Fruit fly (Drosophila melanogaster) whole organism, embryonic: ENCODE data around the gene velo.

ENCODE experiments used
- CG11723 ChIP-seq: fragments of 200-800 bp; sonication (Bioruptor generic); optimal IDR thresholded peaks from 2 replicates; lab custom pipeline; 2017; ENCODE audit warnings: missing biosample characterization, mild to moderate bottlenecking, missing genetic modification characterization
- CG12299 ChIP-seq: fragments of 200-800 bp; sonication (Bioruptor generic); optimal IDR thresholded peaks from 2 replicates; lab custom pipeline; 2018; ENCODE audit warnings: missing biosample characterization, mild to moderate bottlenecking, missing genetic modification characterization
- CG12391 ChIP-seq: fragments of 200-800 bp; sonication (Bioruptor generic); optimal IDR thresholded peaks from 3 replicates; lab custom pipeline; 2018; ENCODE audit warnings: missing biosample characterization, mild to moderate bottlenecking, missing genetic modification characterization, moderate library complexity
- CG12744 ChIP-seq: fragments of 200-800 bp; sonication (Bioruptor generic); optimal IDR thresholded peaks from 2 replicates; lab custom pipeline; 2016; ENCODE audit warnings: missing biosample characterization, missing genetic modification characterization
- CG13287 ChIP-seq: fragments of 200-800 bp; sonication (Bioruptor generic); IDR thresholded peaks from 2 replicates; pipeline ENCODE4 v1.3.6; 2022; ENCODE audit warnings: missing biosample characterization, missing genetic modification characterization; ENCODE audit not compliant: partially characterized antibody
- CG13424 ChIP-seq: fragments of 200-800 bp; sonication (Bioruptor generic); optimal IDR thresholded peaks from 2 replicates; lab custom pipeline; 2019; ENCODE audit warnings: missing biosample characterization, mild to moderate bottlenecking, missing genetic modification characterization, moderate library complexity
- CG13624 ChIP-seq: fragments of 200-800 bp; sonication (Bioruptor generic); optimal IDR thresholded peaks from 2 replicates; lab custom pipeline; 2016; ENCODE audit warnings: missing biosample characterization, missing genetic modification characterization
- CG15011 ChIP-seq: fragments of 200-800 bp; sonication (Bioruptor generic); optimal IDR thresholded peaks from 3 replicates; lab custom pipeline; 2018; ENCODE audit warnings: missing biosample characterization, mild to moderate bottlenecking, missing genetic modification characterization
- CG15514 ChIP-seq: fragments of 200-800 bp; sonication (Bioruptor generic); optimal IDR thresholded peaks from 3 replicates; lab custom pipeline; 2017; ENCODE audit warnings: missing biosample characterization, missing genetic modification characterization, mild to moderate bottlenecking, moderate library complexity, missing genetic modification reagents
- CG1603 ChIP-seq: fragments of 200-800 bp; sonication (Bioruptor generic); optimal IDR thresholded peaks from 2 replicates; lab custom pipeline; 2019; ENCODE audit warnings: missing biosample characterization, mild to moderate bottlenecking, missing genetic modification characterization, moderate library complexity
- CG17829 ChIP-seq: fragments of 200-800 bp; optimal IDR thresholded peaks from 2 replicates; lab custom pipeline; 2019; ENCODE audit warnings: missing biosample characterization, mild to moderate bottlenecking, missing genetic modification characterization, moderate library complexity
- CG17912 ChIP-seq: fragments of 200-800 bp; sonication (Bioruptor generic); optimal IDR thresholded peaks from 2 replicates; lab custom pipeline; 2018; ENCODE audit warnings: missing biosample characterization, mild to moderate bottlenecking, missing genetic modification characterization
- CG3995 ChIP-seq: fragments of 200-800 bp; sonication (Bioruptor generic); optimal IDR thresholded peaks from 3 replicates; lab custom pipeline; 2016; ENCODE audit warnings: missing biosample characterization, missing genetic modification characterization
- CG4404 ChIP-seq: fragments of 200-800 bp; sonication (Bioruptor generic); IDR thresholded peaks from 2 replicates; pipeline ENCODE4 v1.3.6; 2022; ENCODE audit warnings: missing biosample characterization, missing genetic modification characterization
- CG6791 ChIP-seq: fragments of 200-800 bp; sonication (Bioruptor generic); IDR thresholded peaks from 3 replicates; pipeline ENCODE4 v1.3.6; 2022; ENCODE audit warnings: missing biosample characterization, missing genetic modification characterization; ENCODE audit not compliant: partially characterized antibody
- CG9727 ChIP-seq: fragments of 200-800 bp; sonication (Bioruptor generic); optimal IDR thresholded peaks from 3 replicates; lab custom pipeline; 2017; ENCODE audit warnings: missing biosample characterization, mild to moderate bottlenecking, missing genetic modification characterization
- CkIIα-i1 ChIP-seq: fragments of 200-800 bp; sonication (Bioruptor generic); IDR thresholded peaks from 2 replicates; pipeline ENCODE4 v1.3.6; 2022; ENCODE audit warnings: missing biosample characterization, missing genetic modification characterization
- Dip2 ChIP-seq: fragments of 200-800 bp; sonication (Bioruptor generic); IDR thresholded peaks from 2 replicates; pipeline ENCODE4 v1.3.6; 2022; ENCODE audit warnings: missing biosample characterization, missing genetic modification characterization
- Drgx ChIP-seq: fragments of 200-800 bp; sonication (Bioruptor generic); IDR thresholded peaks from 2 replicates; pipeline ENCODE4 v1.3.6; 2022; ENCODE audit warnings: missing biosample characterization, missing genetic modification characterization
- HmgD ChIP-seq: fragments of 200-800 bp; sonication (Bioruptor generic); optimal IDR thresholded peaks from 3 replicates; lab custom pipeline; 2016; ENCODE audit warnings: missing biosample characterization, missing genetic modification characterization
- MBD-R2 ChIP-seq: fragments of 200-800 bp; sonication (Bioruptor generic); IDR thresholded peaks from 2 replicates; pipeline ENCODE4 v1.3.6; 2022; ENCODE audit warnings: missing biosample characterization, missing genetic modification characterization
- Nf-YA ChIP-seq: fragments of 200-800 bp; sonication (Bioruptor generic); IDR thresholded peaks from 2 replicates; pipeline ENCODE4 v1.3.6; 2022; ENCODE audit warnings: missing biosample characterization, missing genetic modification characterization
- Sry-δ ChIP-seq: fragments of 200-800 bp; sonication (Bioruptor generic); optimal IDR thresholded peaks from 2 replicates; lab custom pipeline; 2016; ENCODE audit warnings: missing biosample characterization, missing genetic modification characterization
- Trl ChIP-seq, 3 experiments: fragments of >200 bp in 2 of 3; fragments of 200-800 bp in 1 of 3; sonication (Bioruptor generic) in 1 of 3; optimal IDR thresholded peaks; 2 replicates in 1 of 3; 3 replicates in 2 of 3; lab custom pipeline; 2016 to 2017; ENCODE audit warnings: missing biosample characterization in 1 of 3, missing genetic modification characterization in 1 of 3
- YL-1 ChIP-seq: fragments of 200-800 bp; sonication (Bioruptor generic); optimal IDR thresholded peaks from 3 replicates; lab custom pipeline; 2017; ENCODE audit warnings: missing biosample characterization, mild to moderate bottlenecking, missing genetic modification characterization
- abd-A ChIP-seq: fragments of 200-800 bp; sonication (Bioruptor generic); optimal IDR thresholded peaks from 3 replicates; lab custom pipeline; 2019; ENCODE audit warnings: missing biosample characterization, mild to moderate bottlenecking, missing genetic modification characterization, moderate library complexity
- amos ChIP-seq: fragments of 200-800 bp; sonication (Bioruptor generic); IDR thresholded peaks from 2 replicates; pipeline ENCODE4 v1.3.6; 2022; ENCODE audit warnings: missing biosample characterization, missing genetic modification characterization; ENCODE audit not compliant: partially characterized antibody
- cad ChIP-seq: fragments of >200 bp; optimal IDR thresholded peaks from 2 replicates; lab custom pipeline; 2017; ENCODE audit warnings: missing biosample characterization, missing genetic modification characterization
- caup ChIP-seq: fragments of 200-800 bp; sonication (Bioruptor generic); optimal IDR thresholded peaks from 3 replicates; lab custom pipeline; 2017; ENCODE audit warnings: missing biosample characterization, mild to moderate bottlenecking, missing genetic modification characterization, moderate library complexity; ENCODE audit not compliant: severe bottlenecking
- cg ChIP-seq: fragments of 200-800 bp; sonication (Bioruptor generic); optimal IDR thresholded peaks from 3 replicates; lab custom pipeline; 2019; ENCODE audit warnings: missing biosample characterization, mild to moderate bottlenecking, missing genetic modification characterization, moderate library complexity
- chn ChIP-seq: fragments of 200-800 bp; sonication (Bioruptor generic); optimal IDR thresholded peaks from 2 replicates; lab custom pipeline; 2016; ENCODE audit warnings: missing biosample characterization, missing genetic modification characterization
- ci ChIP-seq: fragments of 200-800 bp; sonication (Bioruptor generic); IDR thresholded peaks from 3 replicates; pipeline ENCODE4 v1.3.6; 2022; ENCODE audit warnings: missing biosample characterization, missing genetic modification characterization
- dm ChIP-seq: fragments of 200-800 bp; sonication (Bioruptor generic); optimal IDR thresholded peaks from 3 replicates; lab custom pipeline; 2016; ENCODE audit warnings: missing biosample characterization, missing genetic modification characterization
- dmrt11E ChIP-seq: fragments of 200-800 bp; sonication (Bioruptor generic); optimal IDR thresholded peaks from 3 replicates; lab custom pipeline; 2018; ENCODE audit warnings: missing biosample characterization, mild to moderate bottlenecking, missing genetic modification characterization, moderate library complexity
- ftz-f1 ChIP-seq: fragments of 200-800 bp; sonication (Bioruptor generic); optimal IDR thresholded peaks from 2 replicates; lab custom pipeline; 2016; ENCODE audit warnings: missing biosample characterization, missing genetic modification characterization
- fu2 ChIP-seq: fragments of 200-800 bp; sonication (Bioruptor generic); optimal IDR thresholded peaks from 2 replicates; lab custom pipeline; 2016; ENCODE audit warnings: missing biosample characterization, missing genetic modification characterization
- gsb ChIP-seq: fragments of 200-800 bp; sonication (Bioruptor generic); IDR thresholded peaks from 2 replicates; pipeline ENCODE4 v1.3.6; 2022; ENCODE audit warnings: missing biosample characterization, missing genetic modification characterization
- lab ChIP-seq: fragments of 200-800 bp; sonication (Bioruptor generic); optimal IDR thresholded peaks from 3 replicates; lab custom pipeline; 2017; ENCODE audit warnings: missing biosample characterization, missing genetic modification characterization, mild to moderate bottlenecking, moderate library complexity, missing genetic modification reagents
- lmd ChIP-seq: fragments of 200-800 bp; sonication (Bioruptor generic); IDR thresholded peaks from 2 replicates; pipeline ENCODE4 v1.3.6; 2022; ENCODE audit warnings: missing biosample characterization, missing genetic modification characterization
- lola ChIP-seq, 3 experiments: fragments of >200 bp in 2 of 3; fragments of 200-800 bp in 1 of 3; sonication (Bioruptor generic) in 1 of 3; optimal IDR thresholded peaks; 2 replicates each; lab custom pipeline; 2017 to 2019; ENCODE audit warnings: missing biosample characterization in 3 of 3, missing genetic modification characterization in 3 of 3, mild to moderate bottlenecking in 1 of 3, moderate library complexity in 1 of 3
- luna ChIP-seq: fragments of 200-800 bp; sonication (Bioruptor generic); optimal IDR thresholded peaks from 2 replicates; lab custom pipeline; 2016; ENCODE audit warnings: missing biosample characterization, missing genetic modification characterization
- nmo ChIP-seq: fragments of 200-800 bp; sonication (Bioruptor generic); optimal IDR thresholded peaks from 2 replicates; lab custom pipeline; 2018; ENCODE audit warnings: missing biosample characterization, mild to moderate bottlenecking, missing genetic modification characterization, moderate library complexity
- odd ChIP-seq: fragments of 200-800 bp; sonication (Bioruptor generic); optimal IDR thresholded peaks from 2 replicates; lab custom pipeline; 2017; ENCODE audit warnings: missing biosample characterization, mild to moderate bottlenecking, missing genetic modification characterization
- phol ChIP-seq: fragments of 200-800 bp; sonication (Bioruptor generic); optimal IDR thresholded peaks from 3 replicates; lab custom pipeline; 2018; ENCODE audit warnings: missing biosample characterization, mild to moderate bottlenecking, missing genetic modification characterization, moderate library complexity
- stwl ChIP-seq: fragments of 200-800 bp; sonication (Bioruptor generic); optimal IDR thresholded peaks from 3 replicates; lab custom pipeline; 2018; ENCODE audit warnings: missing biosample characterization, mild to moderate bottlenecking, missing genetic modification characterization, moderate library complexity
- sug ChIP-seq: fragments of 200-800 bp; optimal IDR thresholded peaks from 2 replicates; lab custom pipeline; 2019; ENCODE audit warnings: missing biosample characterization, mild to moderate bottlenecking, missing genetic modification characterization, moderate library complexity
- wdn ChIP-seq: fragments of 200-800 bp; sonication (Bioruptor generic); IDR thresholded peaks from 2 replicates; pipeline ENCODE4 v1.3.6; 2022; ENCODE audit warnings: missing biosample characterization, missing genetic modification characterization

Gene velo

dm6 chr3L:6743346-6744165 lies 9.0 kb downstream of the velo start (continued):
- TF ChIP-seq lola (GFP tag; optimal IDR thresholded peaks at IDR 0.05; lab: Kevin White, UChicago), result peak in 1 of 3 experiments; percentile 46
- TF ChIP-seq CG12744 (GFP tag; lab: Kevin White, UChicago), result no peak
- peak; percentile 11 for TF ChIP-seq odd (GFP tag; lab: Kevin White, UChicago)
- peak; percentile 97 for TF ChIP-seq cg (GFP tag; lab: Kevin White, UChicago)
- TF ChIP-seq wdn (GFP tag; lab: Robert Waterston, UW), result no peak
- peak; percentile 56; the same call in 1 of the 2 replicates for TF ChIP-seq MBD-R2 (GFP tag; lab: Robert Waterston, UW)
- TF ChIP-seq CG13287 (GFP tag; lab: Robert Waterston, UW), result peak; percentile 37; the same call in 1 of the 2 replicates
- TF ChIP-seq CG3995, result peak; percentile 13
- peak; percentile 27 for TF ChIP-seq stwl
- TF ChIP-seq CG4404 (GFP tag; lab: Robert Waterston, UW), result no peak
- peak; percentile 66 for TF ChIP-seq Sry-δ (GFP tag; lab: Kevin White, UChicago)
- peak; percentile 59; the same call in 2 of the 3 replicates for TF ChIP-seq ci (GFP tag; lab: Robert Waterston, UW)
- no peak for TF ChIP-seq CG15011 (GFP tag; lab: Kevin White, UChicago)
- peak; percentile 88 for TF ChIP-seq dm (GFP tag; lab: Kevin White, UChicago)
- peak; percentile 13; the same call in 1 of the 2 replicates for TF ChIP-seq Drgx
- no peak for TF ChIP-seq Dip2
- no peak for TF ChIP-seq cad
- TF ChIP-seq dmrt11E (tag; lab: Kevin White, UChicago), result peak; percentile 49
- TF ChIP-seq YL-1 (GFP tag; lab: Kevin White, UChicago), result peak; percentile 98
- TF ChIP-seq CG11723 (GFP tag; lab: Kevin White, UChicago), result no peak
- peak; percentile 41 for TF ChIP-seq lab
- TF ChIP-seq amos, result peak; percentile 44
- TF ChIP-seq lmd, result no peak
- TF ChIP-seq CG9727 (GFP tag; lab: Kevin White, UChicago), result peak; percentile 66
- peak; percentile 29; the same call in 1 of the 3 replicates for TF ChIP-seq CG6791 (GFP tag; lab: Robert Waterston, UW)
- peak; percentile 38 for TF ChIP-seq CG13624 (GFP tag; lab: Kevin White, UChicago)
- peak; percentile 34 for TF ChIP-seq CG1603 (tag; lab: Kevin White, UChicago)
- peak; percentile 52 for TF ChIP-seq CG17912 (GFP tag; lab: Kevin White, UChicago)
- peak; percentile 44 for TF ChIP-seq chn (GFP tag; lab: Kevin White, UChicago)
- peak; percentile 49 for TF ChIP-seq CG12391 (tag; lab: Kevin White, UChicago)
- TF ChIP-seq HmgD (GFP tag; lab: Kevin White, UChicago), result peak; percentile 86
- TF ChIP-seq fu2 (GFP tag; lab: Kevin White, UChicago), result peak; percentile 44
- TF ChIP-seq gsb (GFP tag; lab: Robert Waterston, UW), result no peak
- TF ChIP-seq Nf-YA (GFP tag; lab: Robert Waterston, UW), result no peak
- TF ChIP-seq phol (tag; lab: Kevin White, UChicago), result peak; percentile 28
- TF ChIP-seq abd-A (tag; lab: Kevin White, UChicago), result peak; percentile 91
- no peak for TF ChIP-seq luna (GFP tag; lab: Kevin White, UChicago)
- TF ChIP-seq CG15514 (GFP tag; lab: Kevin White, UChicago), result peak; percentile 41
- no peak for TF ChIP-seq CG17829 (tag; lab: Kevin White, UChicago)
- peak; percentile 43 for TF ChIP-seq CG13424 (tag; lab: Kevin White, UChicago)
- TF ChIP-seq Trl (optimal IDR thresholded peaks at IDR 0.05; lab: Kevin White, UChicago), result no peak
- no peak for TF ChIP-seq Trl (GFP tag; optimal IDR thresholded peaks at IDR 0.05; lab: Kevin White, UChicago)
- no peak for TF ChIP-seq CkIIα-i1 (GFP tag; lab: Robert Waterston, UW)
- TF ChIP-seq ftz-f1 (GFP tag; lab: Kevin White, UChicago), result peak; percentile 64
- TF ChIP-seq caup (GFP tag; lab: Kevin White, UChicago), result peak; percentile 58
- peak; percentile 21 for TF ChIP-seq CG12299 (tag; lab: Kevin White, UChicago)
- peak; percentile 62 for TF ChIP-seq sug
- TF ChIP-seq nmo (GFP tag; lab: Kevin White, UChicago), result peak; percentile 25
